Worm (Caenorhabditis elegans) whole organism, L4 larva: Measurements from ENCODE around the gene ZK688.5.
A peak's percentile ranks its signal among the peaks of the same experiment; 100 is the strongest.

Source experiments
- F10B5.3 ChIP-seq: sonication (generic microtip); optimal IDR thresholded peaks from 2 replicates; lab custom pipeline; 2016; ENCODE audit warnings: mild to moderate bottlenecking, missing genetic modification characterization, missing compliant biosample characterization
- F26F4.8 ChIP-seq: fragments of 200-800 bp; sonication (Bioruptor generic); conservative IDR thresholded peaks from 2 replicates; pipeline ENCODE4 v1.3.6; 2022; ENCODE audit warnings: missing genetic modification characterization, missing compliant biosample characterization
- F49E8.2 ChIP-seq: sonication (generic microtip); optimal IDR thresholded peaks from 2 replicates; lab custom pipeline; 2016; ENCODE audit warnings: missing compliant biosample characterization, mild to moderate bottlenecking, missing genetic modification characterization, borderline replicate concordance
- T26A8.4 ChIP-seq: fragments of 200-800 bp; sonication (Bioruptor generic); IDR thresholded peaks from 2 replicates; pipeline ENCODE4 v1.3.6; 2022; ENCODE audit warnings: missing genetic modification characterization, missing compliant biosample characterization
- Y48G9A.11 ChIP-seq: fragments of 200-800 bp; sonication (Bioruptor generic); IDR thresholded peaks from 2 replicates; pipeline ENCODE4 v1.3.6; 2022; ENCODE audit warnings: missing genetic modification reagents, missing genetic modification characterization, missing compliant biosample characterization
- Y75B8A.6 ChIP-seq: fragments of 200-800 bp; sonication (Bioruptor generic); IDR thresholded peaks from 2 replicates; pipeline ENCODE4 v1.3.6; 2022; ENCODE audit warnings: missing genetic modification reagents, missing genetic modification characterization, missing compliant biosample characterization
- ZK546.5 ChIP-seq, 2 experiments: sonication (generic microtip); optimal IDR thresholded peaks; 2 replicates each; lab custom pipeline; 2017; ENCODE audit warnings: missing biosample characterization in 2 of 2, missing genetic modification characterization in 2 of 2
- aly-2 ChIP-seq: sonication (generic microtip); optimal IDR thresholded peaks from 2 replicates; lab custom pipeline; 2018; ENCODE audit warnings: missing biosample characterization, missing genetic modification characterization
- arid-1 ChIP-seq: fragments of 200-800 bp; sonication (Bioruptor generic); conservative IDR thresholded peaks from 2 replicates; pipeline ENCODE4 v1.3.6; 2022; ENCODE audit warnings: missing genetic modification reagents, missing genetic modification characterization, missing compliant biosample characterization
- attf-4 ChIP-seq: sonication (generic microtip); optimal IDR thresholded peaks from 3 replicates; lab custom pipeline; 2017; ENCODE audit warnings: missing biosample characterization, missing genetic modification characterization
- ceh-28 ChIP-seq: fragments of 150-350 bp; optimal IDR thresholded peaks from 2 replicates; lab custom pipeline; 2014; ENCODE audit warnings: missing biosample characterization, missing genetic modification reagents, missing genetic modification characterization
- ceh-44 ChIP-seq: fragments of 200-800 bp; sonication (Bioruptor generic); IDR thresholded peaks from 2 replicates; pipeline ENCODE4 v1.3.6; 2022; ENCODE audit warnings: missing genetic modification reagents, missing genetic modification characterization, missing compliant biosample characterization
- ceh-62 ChIP-seq: sonication (generic microtip); optimal IDR thresholded peaks from 2 replicates; lab custom pipeline; 2017; ENCODE audit warnings: missing biosample characterization, missing genetic modification characterization
- ceh-82 ChIP-seq: sonication (generic microtip); optimal IDR thresholded peaks from 2 replicates; lab custom pipeline; 2017; ENCODE audit warnings: missing biosample characterization, missing genetic modification characterization
- ces-1 ChIP-seq: fragments of 150-350 bp; sonication (generic microtip); optimal IDR thresholded peaks from 4 replicates; lab custom pipeline; 2014; ENCODE audit warnings: missing biosample characterization, missing genetic modification reagents, missing genetic modification characterization
- ctbp-1 ChIP-seq: fragments of 200-800 bp; sonication (Bioruptor generic); IDR thresholded peaks from 2 replicates; pipeline ENCODE4 v1.3.6; 2022; ENCODE audit warnings: missing genetic modification reagents, missing genetic modification characterization, missing compliant biosample characterization
- daf-16 ChIP-seq, 3 experiments: sonication (generic microtip); optimal IDR thresholded peaks; 2 replicates each; lab custom pipeline; 2016 to 2017; ENCODE audit warnings: missing genetic modification characterization in 3 of 3, missing genetic modification reagents in 3 of 3, mild to moderate bottlenecking in 2 of 3, missing compliant biosample characterization in 2 of 3, missing biosample characterization in 1 of 3, moderate library complexity in 1 of 3
- dmd-9 ChIP-seq: fragments of 200-800 bp; sonication (Bioruptor generic); IDR thresholded peaks from 2 replicates; pipeline ENCODE4 v1.3.6; 2022; ENCODE audit warnings: missing genetic modification reagents, missing genetic modification characterization, missing compliant biosample characterization
- duxl-1 ChIP-seq: sonication (generic microtip); optimal IDR thresholded peaks from 2 replicates; lab custom pipeline; 2016; ENCODE audit warnings: mild to moderate bottlenecking, missing genetic modification characterization, moderate library complexity, missing compliant biosample characterization; ENCODE audit not compliant: poor library complexity
- egl-27 ChIP-seq: sonication (generic microtip); optimal IDR thresholded peaks from 3 replicates; lab custom pipeline; 2017; ENCODE audit warnings: missing biosample characterization, missing genetic modification reagents, missing genetic modification characterization
- egl-43 ChIP-seq: fragments of 200-800 bp; sonication (Bioruptor generic); IDR thresholded peaks from 2 replicates; pipeline ENCODE4 v1.3.6; 2022; ENCODE audit warnings: missing genetic modification reagents, missing genetic modification characterization, missing compliant biosample characterization
- fkh-10 ChIP-seq: fragments of 150-350 bp; optimal IDR thresholded peaks from 2 replicates; lab custom pipeline; 2014; ENCODE audit warnings: missing biosample characterization, missing genetic modification reagents, missing genetic modification characterization
- hif-1 ChIP-seq, 2 experiments: sonication (generic microtip); optimal IDR thresholded peaks; 2 replicates each; lab custom pipeline; 2016 to 2017; ENCODE audit warnings: missing compliant biosample characterization in 2 of 2, missing genetic modification characterization in 2 of 2, missing genetic modification reagents in 2 of 2, missing genotype in 2 of 2, mild to moderate bottlenecking in 1 of 2
- lin-13 ChIP-seq: fragments of 150-350 bp; optimal IDR thresholded peaks from 2 replicates; lab custom pipeline; 2014; ENCODE audit warnings: missing biosample characterization, missing genetic modification reagents, missing genetic modification characterization
- lsy-2 ChIP-seq, 2 experiments: fragments of 150-350 bp in 1 of 2; sonication (generic microtip) in 1 of 2; optimal IDR thresholded peaks; 2 replicates each; lab custom pipeline; 2014 to 2017; ENCODE audit warnings: missing biosample characterization in 2 of 2, missing genetic modification characterization in 2 of 2
- mdt-29 ChIP-seq: fragments of 200-800 bp; sonication (Bioruptor generic); IDR thresholded peaks from 2 replicates; pipeline ENCODE4 v1.3.6; 2022; ENCODE audit warnings: missing genetic modification reagents, missing genetic modification characterization, missing compliant biosample characterization
- mep-1 ChIP-seq: fragments of 150-350 bp; sonication (generic microtip); optimal IDR thresholded peaks from 3 replicates; lab custom pipeline; 2014; ENCODE audit warnings: missing biosample characterization, missing genetic modification characterization
- mxl-2 ChIP-seq: fragments of 200-800 bp; sonication (Bioruptor generic); conservative IDR thresholded peaks from 2 replicates; pipeline ENCODE4 v1.3.6; 2022; ENCODE audit warnings: missing genetic modification reagents, missing genetic modification characterization, missing compliant biosample characterization
- mxl-3 ChIP-seq: fragments of 200-800 bp; sonication (Bioruptor generic); optimal IDR thresholded peaks from 2 replicates; lab custom pipeline; 2018; ENCODE audit warnings: mild to moderate bottlenecking, missing genetic modification characterization, missing compliant biosample characterization
- nhr-11 ChIP-seq: fragments of 150-350 bp; optimal IDR thresholded peaks from 2 replicates; lab custom pipeline; 2014; ENCODE audit warnings: missing biosample characterization, missing genetic modification characterization
- nhr-111 ChIP-seq: fragments of 200-800 bp; sonication (Bioruptor generic); optimal IDR thresholded peaks from 2 replicates; lab custom pipeline; 2018; ENCODE audit warnings: mild to moderate bottlenecking, missing genetic modification characterization, missing compliant biosample characterization
- nhr-237 ChIP-seq: sonication (generic microtip); optimal IDR thresholded peaks from 2 replicates; lab custom pipeline; 2017; ENCODE audit warnings: missing biosample characterization, missing genetic modification characterization
- nhr-25 ChIP-seq: sonication (generic microtip); optimal IDR thresholded peaks from 2 replicates; lab custom pipeline; 2017; ENCODE audit warnings: missing genetic modification characterization, mild to moderate bottlenecking, missing compliant biosample characterization, antibody characterized with exemption, moderate library complexity, borderline replicate concordance; ENCODE audit not compliant: insufficient read depth
- nhr-28 ChIP-seq: fragments of 150-350 bp; optimal IDR thresholded peaks from 2 replicates; lab custom pipeline; 2014; ENCODE audit warnings: missing biosample characterization, missing genetic modification characterization
- nhr-42 ChIP-seq: fragments of 200-800 bp; sonication (Bioruptor generic); IDR thresholded peaks from 2 replicates; pipeline ENCODE4 v1.3.6; 2022; ENCODE audit warnings: missing genetic modification characterization, missing compliant biosample characterization
- nhr-48 ChIP-seq: sonication (generic microtip); optimal IDR thresholded peaks from 2 replicates; lab custom pipeline; 2016; ENCODE audit warnings: mild to moderate bottlenecking, missing genetic modification characterization, missing compliant biosample characterization
- nhr-76 ChIP-seq: fragments of 150-350 bp; optimal IDR thresholded peaks from 2 replicates; lab custom pipeline; 2014; ENCODE audit warnings: missing biosample characterization, missing genetic modification characterization
- nhr-77 ChIP-seq: fragments of 150-350 bp; optimal IDR thresholded peaks from 2 replicates; lab custom pipeline; 2014; ENCODE audit warnings: missing biosample characterization, missing genetic modification characterization
- php-3 ChIP-seq: fragments of 200-800 bp; sonication (Bioruptor generic); IDR thresholded peaks from 2 replicates; pipeline ENCODE4 v1.3.6; 2022; ENCODE audit warnings: missing genetic modification reagents, missing genetic modification characterization, missing compliant biosample characterization
- rbr-2 ChIP-seq: sonication (generic microtip); optimal IDR thresholded peaks from 2 replicates; lab custom pipeline; 2016; ENCODE audit warnings: missing genotype, missing genetic modification characterization, missing compliant biosample characterization
- saeg-2 ChIP-seq: fragments of 200-800 bp; sonication (Bioruptor generic); IDR thresholded peaks from 2 replicates; pipeline ENCODE4 v1.3.6; 2022; ENCODE audit warnings: missing genetic modification reagents, missing genetic modification characterization, missing compliant biosample characterization
- sdz-12 ChIP-seq: fragments of 200-800 bp; sonication (Bioruptor generic); optimal IDR thresholded peaks from 2 replicates; lab custom pipeline; 2018; ENCODE audit warnings: mild to moderate bottlenecking, missing genetic modification characterization, missing compliant biosample characterization
- skn-1 ChIP-seq: fragments of 150-350 bp; optimal IDR thresholded peaks from 2 replicates; lab custom pipeline; 2014; ENCODE audit warnings: missing biosample characterization, missing genetic modification characterization
- unc-130 ChIP-seq: sonication (generic microtip); optimal IDR thresholded peaks from 2 replicates; lab custom pipeline; 2016; ENCODE audit warnings: missing genetic modification reagents, missing genetic modification characterization, missing compliant biosample characterization
- unc-39 ChIP-seq: sonication (generic microtip); optimal IDR thresholded peaks from 2 replicates; lab custom pipeline; 2017; ENCODE audit warnings: missing biosample characterization, missing genetic modification characterization
- unc-62 ChIP-seq, 3 experiments: fragments of 150-350 bp in 1 of 3; sonication (generic microtip); optimal IDR thresholded peaks in 2 of 3; peaks in 1 of 3; 1 replicate in 1 of 3; 2 replicates in 2 of 3; lab custom pipeline; 2014 to 2017; ENCODE audit warnings: missing biosample characterization in 3 of 3, missing genetic modification characterization in 3 of 3, missing genetic modification reagents in 3 of 3, missing genotype in 1 of 3
- vab-7 ChIP-seq: fragments of 200-800 bp; sonication (Bioruptor generic); IDR thresholded peaks from 2 replicates; pipeline ENCODE4 v1.3.6; 2022; ENCODE audit warnings: missing genetic modification reagents, missing genetic modification characterization, missing compliant biosample characterization
- zfp-2 ChIP-seq: sonication (generic microtip); optimal IDR thresholded peaks from 2 replicates; lab custom pipeline; 2016; ENCODE audit warnings: mild to moderate bottlenecking, missing genetic modification characterization, missing compliant biosample characterization
- zfp-3 ChIP-seq: fragments of 200-800 bp; sonication (Bioruptor generic); conservative IDR thresholded peaks from 2 replicates; pipeline ENCODE4 v1.3.6; 2022; ENCODE audit warnings: missing genetic modification reagents, missing genetic modification characterization, missing compliant biosample characterization

The ZK688.5 gene

ce11 chrIII:7913488-7913887 is 22.1 kb upstream of the ZK688.5 start, which contains the start of gene ZK688.12:
TSS of gene ZK688.12 (minus strand) at chrIII:7913588.
- TF ChIP-seq ctbp-1 (GFP tag; lab: Robert Waterston, UW) (no peak), aly-2 (no peak), hif-1 (tag; optimal IDR thresholded peaks at IDR 0.05; lab: Kevin White, UChicago) (no peak), Y75B8A.6 (GFP tag; lab: Robert Waterston, UW) (no peak), ceh-28 (no peak), ZK546.5 (tag; optimal IDR thresholded peaks at IDR 0.05; lab: Kevin White, UChicago) (no peak), F10B5.3 (no peak), F26F4.8 (GFP tag; lab: Robert Waterston, UW) (no peak), zfp-3 (GFP tag; lab: Robert Waterston, UW) (no peak), mdt-29 (GFP tag; lab: Robert Waterston, UW) (no peak), egl-27 (tag; lab: Kevin White, UChicago) (no peak), saeg-2 (GFP tag; lab: Robert Waterston, UW) (no peak), Y48G9A.11 (GFP tag; lab: Robert Waterston, UW) (no peak), lin-13 (GFP tag; lab: Kevin White, UChicago) (no peak), egl-43 (GFP tag; lab: Robert Waterston, UW) (no peak), nhr-42 (no peak), attf-4 (tag; lab: Kevin White, UChicago) (no peak)

ce11 chrIII:7911621-7912020 is 20.2 kb upstream of the ZK688.5 start, which contains the start of gene ZK688.7:
TSS of gene ZK688.7 (minus strand) at chrIII:7911634.
- TF ChIP-seq nhr-76 (tag; lab: Kevin White, UChicago), result no peak
- TF ChIP-seq nhr-77, result no peak
- TF ChIP-seq Y48G9A.11 (GFP tag; lab: Robert Waterston, UW), result no peak
- no peak for TF ChIP-seq duxl-1 (tag; lab: Kevin White, UChicago)
- peak; percentile 60 for TF ChIP-seq nhr-28 (tag; lab: Kevin White, UChicago)
- TF ChIP-seq sdz-12 (GFP tag; lab: Kevin White, UChicago), result no peak
- no peak for TF ChIP-seq ceh-62 (tag; lab: Kevin White, UChicago)
- TF ChIP-seq fkh-10, result no peak
- TF ChIP-seq vab-7 (GFP tag; lab: Robert Waterston, UW), result no peak
- no peak for TF ChIP-seq ces-1
- TF ChIP-seq nhr-11 (tag; lab: Kevin White, UChicago), result no peak
- TF ChIP-seq nhr-25 (tag; lab: Kevin White, UChicago), result no peak
- TF ChIP-seq ZK546.5 (tag; optimal IDR thresholded peaks at IDR 0.05; lab: Kevin White, UChicago), result no peak
- no peak for TF ChIP-seq zfp-2 (tag; lab: Kevin White, UChicago)
- no peak for TF ChIP-seq egl-43 (GFP tag; lab: Robert Waterston, UW)
- no peak for TF ChIP-seq mxl-2
- no peak for TF ChIP-seq skn-1 (tag; lab: Kevin White, UChicago)
- no peak for TF ChIP-seq mep-1 (tag; lab: Kevin White, UChicago)
- TF ChIP-seq nhr-237 (tag; lab: Kevin White, UChicago), result no peak
- no peak for TF ChIP-seq nhr-48 (tag; lab: Kevin White, UChicago)
- TF ChIP-seq mxl-3 (GFP tag; lab: Kevin White, UChicago), result peak; percentile 31
- no peak for TF ChIP-seq F49E8.2
- peak in 1 of 2 experiments; percentile 29 for TF ChIP-seq lsy-2 (tag; optimal IDR thresholded peaks at IDR 0.05; lab: Kevin White, UChicago)
- no peak for TF ChIP-seq dmd-9 (GFP tag; lab: Robert Waterston, UW)
- peak in 1 of 2 experiments; percentile 87 for TF ChIP-seq unc-62 (GFP tag; optimal IDR thresholded peaks at IDR 0.05 in 1 of 2; lab: Kevin White, UChicago)
- TF ChIP-seq unc-62 (tag; optimal IDR thresholded peaks at IDR 0.05; lab: Kevin White, UChicago), result no peak
- no peak for TF ChIP-seq rbr-2 (tag; lab: Kevin White, UChicago)
- no peak for TF ChIP-seq daf-16 (GFP tag; optimal IDR thresholded peaks at IDR 0.05; lab: Kevin White, UChicago)
- peak; percentile 84 for TF ChIP-seq daf-16 (tag; optimal IDR thresholded peaks at IDR 0.05; lab: Kevin White, UChicago)
- no peak for TF ChIP-seq unc-39 (tag; lab: Kevin White, UChicago)
- TF ChIP-seq ceh-82 (tag; lab: Kevin White, UChicago), result no peak
- no peak for TF ChIP-seq ceh-44 (GFP tag; lab: Robert Waterston, UW)
- no peak for TF ChIP-seq unc-130 (GFP tag; lab: Kevin White, UChicago)
- no peak for TF ChIP-seq T26A8.4 (GFP tag; lab: Robert Waterston, UW)
- no peak for TF ChIP-seq nhr-111 (GFP tag; lab: Kevin White, UChicago)
- TF ChIP-seq arid-1 (GFP tag; lab: Robert Waterston, UW), result no peak
- TF ChIP-seq zfp-3 (GFP tag; lab: Robert Waterston, UW), result no peak
- TF ChIP-seq php-3, result no peak
